Worm (Caenorhabditis elegans): ENCODE data around the gene srh-213.
"Not testable (repeated sequence)": the region's sequence is repeated elsewhere in the genome, so short reads cannot be mapped to it uniquely, and the experiment has no call there.

The srh-213 gene

ce11 chrV:3634293-3635016 lies 39.6 kb upstream of the srh-213 start (continued):
- TF ChIP-seq snpc-1.1 (tag; optimal IDR thresholded peaks at IDR 0.05; ENCODE audit: insufficient read depth), result no peak
- peak; percentile 87 for TF ChIP-seq nhr-90 (tag; optimal IDR thresholded peaks at IDR 0.05)
- no peak for TF ChIP-seq ceh-40 (GFP tag; IDR thresholded peaks at IDR 0.05)

ce11 chrV:3633041-3633440 lies 38.2 kb upstream of the srh-213 start, which contains the start of gene F59B1.2:
TSS of gene F59B1.2 (plus strand) at chrV:3633341.
- TF ChIP-seq snpc-4 (GFP tag; optimal IDR thresholded peaks at IDR 0.05) (no peak), snpc-4 (tag; optimal IDR thresholded peaks at IDR 0.05) (peak in 1 of 4 experiments; percentile 6), ceh-58 (GFP tag; IDR thresholded peaks at IDR 0.05) (no peak)

- peak; percentile 45; the same call in 1 of the 2 replicates for TF ChIP-seq egl-44 (GFP tag; IDR thresholded peaks at IDR 0.05)
- peak in 1 of 2 experiments; percentile 19 for TF ChIP-seq let-607 (tag; optimal IDR thresholded peaks at IDR 0.05)
- TF ChIP-seq F33H1.4 (GFP tag; IDR thresholded peaks at IDR 0.05), result no peak
- TF ChIP-seq nhr-80 (tag; optimal IDR thresholded peaks at IDR 0.05), result peak; percentile 77
- peak; percentile 36 for TF ChIP-seq ztf-22 (GFP tag; optimal IDR thresholded peaks at IDR 0.05)
- no peak for TF ChIP-seq fkh-3 (tag; optimal IDR thresholded peaks at IDR 0.05)
- TF ChIP-seq atf-7 (tag; optimal IDR thresholded peaks at IDR 0.05), result peak; percentile 56
Measured at ce11 chrV:3632249-3633030, 37.6 kb upstream of the srh-213 start.

- TF ChIP-seq attf-5 (GFP tag; optimal IDR thresholded peaks at IDR 0.05), result no peak
- no peak for TF ChIP-seq ztf-18 (tag; optimal IDR thresholded peaks at IDR 0.05)
- no peak for TF ChIP-seq dox-1 (GFP tag; IDR thresholded peaks at IDR 0.05)
- TF ChIP-seq pha-4 (tag; optimal IDR thresholded peaks at IDR 0.05), result no peak
- no peak for TF ChIP-seq pbrm-1 (GFP tag; IDR thresholded peaks at IDR 0.05)
- TF ChIP-seq madf-8 (GFP tag; conservative IDR thresholded peaks at IDR 0.05), result no peak
Measured at ce11 chrV:3631591-3631990, 36.8 kb upstream of the srh-213 start, which contains the start of gene F59B1.6. TSS of gene F59B1.6 (minus strand) at chrV:3631691.

ce11 chrV:3626944-3627343 lies 32.1 kb upstream of the srh-213 start, which contains the start of gene F59B1.4:
TSS of gene F59B1.4 (minus strand) at chrV:3627044.
- TF ChIP-seq ceh-58 (GFP tag; IDR thresholded peaks at IDR 0.05), result no peak
- TF ChIP-seq madf-3 (GFP tag; IDR thresholded peaks at IDR 0.05), result no peak
- TF ChIP-seq snpc-3.4 (tag; optimal IDR thresholded peaks at IDR 0.05), result no peak
- no peak for TF ChIP-seq xnd-1 (tag; optimal IDR thresholded peaks at IDR 0.05)

ce11 chrV:3620608-3621007 lies 25.8 kb upstream of the srh-213 start, which contains the start of gene srx-93:
TSS of gene srx-93 (minus strand) at chrV:3620708.
- not testable (repeated sequence) for TF ChIP-seq bed-2 (GFP tag; IDR thresholded peaks at IDR 0.05); lsy-27 (tag; optimal IDR thresholded peaks at IDR 0.05; ENCODE audit: borderline replicate concordance, insufficient read depth); snpc-1.3 (tag; optimal IDR thresholded peaks at IDR 0.05; ENCODE audit: insufficient read depth)
